Worm (Caenorhabditis elegans) whole organism, L1 larva: ENCODE results near the gene ZK84.1.
A peak's percentile ranks its signal among the peaks of the same experiment; 100 is the strongest.
"Not testable (repeated sequence)": the region's sequence is repeated elsewhere in the genome, so short reads cannot be mapped to it uniquely, and the experiment has no call there.

ENCODE experiments used
- C34B4.2 ChIP-seq: sonication (generic microtip); optimal IDR thresholded peaks from 2 replicates; lab custom pipeline; 2017; ENCODE audit warnings: mild to moderate bottlenecking, missing genetic modification characterization, missing compliant biosample characterization
- Y116A8C.19 ChIP-seq: sonication (generic microtip); optimal IDR thresholded peaks from 2 replicates; lab custom pipeline; 2016; ENCODE audit warnings: missing compliant biosample characterization, missing genetic modification characterization, borderline replicate concordance
- blmp-1 ChIP-seq: fragments of 150-350 bp; optimal IDR thresholded peaks from 2 replicates; lab custom pipeline; 2014; ENCODE audit warnings: missing biosample characterization, missing genetic modification characterization
- ceh-63 ChIP-seq: fragments of 200-800 bp; sonication (Bioruptor generic); optimal IDR thresholded peaks from 2 replicates; lab custom pipeline; 2018; ENCODE audit warnings: mild to moderate bottlenecking, missing genetic modification characterization, missing compliant biosample characterization
- ceh-8 ChIP-seq: fragments of 200-800 bp; sonication (Bioruptor generic); optimal IDR thresholded peaks from 2 replicates; lab custom pipeline; 2018; ENCODE audit warnings: mild to moderate bottlenecking, missing genetic modification characterization, moderate library complexity, missing compliant biosample characterization
- efl-3 ChIP-seq: fragments of 200-800 bp; sonication (Bioruptor generic); optimal IDR thresholded peaks from 2 replicates; lab custom pipeline; 2018; ENCODE audit warnings: mild to moderate bottlenecking, missing genetic modification characterization, missing compliant biosample characterization
- egl-13 ChIP-seq: sonication (generic microtip); optimal IDR thresholded peaks from 2 replicates; lab custom pipeline; 2016; ENCODE audit warnings: missing genotype, missing genetic modification reagents, missing genetic modification characterization, missing compliant biosample characterization
- elt-2 ChIP-seq: sonication (generic microtip); optimal IDR thresholded peaks from 2 replicates; lab custom pipeline; 2016; ENCODE audit warnings: missing genetic modification characterization, mild to moderate bottlenecking, inconsistent platforms, missing compliant biosample characterization, missing genetic modification reagents
- fkh-8 ChIP-seq: sonication (generic microtip); optimal IDR thresholded peaks from 2 replicates; lab custom pipeline; 2016; ENCODE audit warnings: mild to moderate bottlenecking, missing genetic modification characterization, missing compliant biosample characterization
- hlh-17 ChIP-seq: fragments of 200-800 bp; sonication (Bioruptor generic); optimal IDR thresholded peaks from 2 replicates; lab custom pipeline; 2018; ENCODE audit warnings: missing genetic modification characterization, mild to moderate bottlenecking, missing compliant biosample characterization, moderate library complexity, borderline replicate concordance
- jun-1 ChIP-seq: fragments of 150-350 bp; optimal IDR thresholded peaks from 2 replicates; lab custom pipeline; 2014; ENCODE audit warnings: missing biosample characterization, missing genetic modification reagents, missing genetic modification characterization
- lin-15B ChIP-seq: fragments of 150-350 bp; sonication (generic microtip); optimal IDR thresholded peaks from 3 replicates; lab custom pipeline; 2014; ENCODE audit warnings: missing biosample characterization, missing genetic modification characterization
- lin-35 ChIP-seq, 2 experiments: fragments of 150-350 bp; optimal IDR thresholded peaks; 2 replicates each; lab custom pipeline; 2014; ENCODE audit warnings: missing biosample characterization in 2 of 2, missing genetic modification characterization in 2 of 2, missing genetic modification reagents in 2 of 2
- lin-39 ChIP-seq: fragments of 150-350 bp; optimal IDR thresholded peaks from 2 replicates; lab custom pipeline; 2014; ENCODE audit warnings: missing biosample characterization, missing genetic modification reagents, missing genetic modification characterization
- mab-9 ChIP-seq: fragments of 200-800 bp; sonication (Bioruptor generic); IDR thresholded peaks from 2 replicates; pipeline ENCODE4 v1.3.6; 2022; ENCODE audit warnings: missing genetic modification reagents, missing genetic modification characterization, missing compliant biosample characterization
- mdl-1 ChIP-seq, 2 experiments: fragments of 150-350 bp; optimal IDR thresholded peaks; 2 replicates each; lab custom pipeline; 2014 to 2017; ENCODE audit warnings: missing biosample characterization in 2 of 2, missing genetic modification characterization in 2 of 2, inconsistent platforms in 1 of 2
- mep-1 ChIP-seq: fragments of 150-350 bp; optimal IDR thresholded peaks from 2 replicates; lab custom pipeline; 2014; ENCODE audit warnings: missing biosample characterization, missing genetic modification characterization
- nhr-11 ChIP-seq: fragments of 150-350 bp; optimal IDR thresholded peaks from 2 replicates; lab custom pipeline; 2014; ENCODE audit warnings: missing biosample characterization, missing genetic modification characterization
- nhr-12 ChIP-seq: sonication (generic microtip); optimal IDR thresholded peaks from 2 replicates; lab custom pipeline; 2017; ENCODE audit warnings: missing biosample characterization, missing genetic modification characterization
- nhr-19 ChIP-seq: fragments of 200-800 bp; sonication (Bioruptor generic); conservative IDR thresholded peaks from 2 replicates; pipeline ENCODE4 v1.3.6; 2022; ENCODE audit warnings: missing genetic modification characterization, missing compliant biosample characterization
- nhr-71 ChIP-seq: sonication (generic microtip); optimal IDR thresholded peaks from 2 replicates; lab custom pipeline; 2016; ENCODE audit warnings: mild to moderate bottlenecking, missing genetic modification characterization, moderate library complexity, missing compliant biosample characterization
- nhr-76 ChIP-seq: sonication (generic microtip); optimal IDR thresholded peaks from 2 replicates; lab custom pipeline; 2017; ENCODE audit warnings: missing biosample characterization, missing genetic modification characterization
- nhr-77 ChIP-seq: fragments of 150-350 bp; optimal IDR thresholded peaks from 2 replicates; lab custom pipeline; 2014; ENCODE audit warnings: missing biosample characterization, missing genetic modification characterization
- skn-1 ChIP-seq: fragments of 150-350 bp; optimal IDR thresholded peaks from 2 replicates; lab custom pipeline; 2014; ENCODE audit warnings: missing biosample characterization, missing genetic modification characterization
- snpc-4 ChIP-seq: fragments of 150-350 bp; optimal IDR thresholded peaks from 2 replicates; lab custom pipeline; 2014; ENCODE audit warnings: missing biosample characterization, missing genetic modification characterization
- sox-4 ChIP-seq: sonication (generic microtip); optimal IDR thresholded peaks from 2 replicates; lab custom pipeline; 2016; ENCODE audit warnings: missing genetic modification characterization, missing compliant biosample characterization
- sptf-1 ChIP-seq: fragments of 150-350 bp; optimal IDR thresholded peaks from 2 replicates; lab custom pipeline; 2014; ENCODE audit warnings: missing biosample characterization, missing genetic modification characterization
- sup-37 ChIP-seq: fragments of 200-800 bp; sonication (Bioruptor generic); optimal IDR thresholded peaks from 2 replicates; lab custom pipeline; 2018; ENCODE audit warnings: mild to moderate bottlenecking, missing genetic modification characterization, missing compliant biosample characterization
- unc-30 ChIP-seq: sonication (generic microtip); optimal IDR thresholded peaks from 2 replicates; lab custom pipeline; 2017; ENCODE audit warnings: missing biosample characterization, missing genetic modification characterization
- unc-62 ChIP-seq: fragments of 150-350 bp; optimal IDR thresholded peaks from 2 replicates; lab custom pipeline; 2014; ENCODE audit warnings: missing biosample characterization, missing genetic modification reagents, missing genetic modification characterization
- unc-86 ChIP-seq: sonication (generic microtip); optimal IDR thresholded peaks from 2 replicates; lab custom pipeline; 2016; ENCODE audit warnings: missing genetic modification characterization, missing compliant biosample characterization
- unc-98 ChIP-seq: fragments of 200-800 bp; sonication (Bioruptor generic); IDR thresholded peaks from 2 replicates; pipeline ENCODE4 v1.3.6; 2022; ENCODE audit warnings: missing genetic modification characterization, missing compliant biosample characterization
- xbp-1 ChIP-seq: sonication (generic microtip); optimal IDR thresholded peaks from 2 replicates; lab custom pipeline; 2016; ENCODE audit warnings: missing genetic modification characterization, missing compliant biosample characterization
- ztf-4 ChIP-seq: fragments of 150-350 bp; optimal IDR thresholded peaks from 2 replicates; lab custom pipeline; 2014; ENCODE audit warnings: missing biosample characterization, missing genetic modification characterization

ZK84.1 gene

ce11 chrII:5996066-5996465 lies 24.4 kb upstream of the ZK84.1 start, which contains the start of gene ins-4:
Gene ins-4, plus strand, starts transcription at chrII:5996366.
- TF ChIP-seq unc-86 (tag; lab: Kevin White, UChicago): no peak
- no peak for TF ChIP-seq lin-15B (tag; lab: Kevin White, UChicago)
- TF ChIP-seq C34B4.2 (tag; lab: Kevin White, UChicago): no peak
- TF ChIP-seq sup-37 (GFP tag; lab: Kevin White, UChicago): no peak
- TF ChIP-seq ztf-4 (tag; lab: Kevin White, UChicago): no peak
- TF ChIP-seq, all 84 proteins: peak for 0

ce11 chrII:5997257-5997656 lies 23.2 kb upstream of the ZK84.1 start, which contains the start of gene ins-5:
Gene ins-5, plus strand, starts transcription at chrII:5997557.
- TF ChIP-seq C34B4.2 (tag; lab: Kevin White, UChicago) (no peak), fkh-8 (no peak), Y116A8C.19 (tag; lab: Kevin White, UChicago) (no peak), ceh-8 (GFP tag; lab: Kevin White, UChicago) (no peak), blmp-1 (no peak), nhr-71 (tag; lab: Kevin White, UChicago) (no peak), unc-86 (tag; lab: Kevin White, UChicago) (no peak), lin-35 (GFP tag; optimal IDR thresholded peaks at IDR 0.05; lab: Kevin White, UChicago) (no peak), mep-1 (tag; lab: Kevin White, UChicago) (no peak), unc-30 (tag; lab: Kevin White, UChicago) (no peak), egl-13 (no peak), sup-37 (GFP tag; lab: Kevin White, UChicago) (no peak), ceh-63 (GFP tag; lab: Kevin White, UChicago) (no peak), jun-1 (tag; lab: Kevin White, UChicago) (no peak), nhr-76 (tag; lab: Kevin White, UChicago) (no peak)
- TF ChIP-seq, all 84 proteins: peak for 0

- TF ChIP-seq nhr-12 (tag; lab: Kevin White, UChicago) (no peak), efl-3 (no peak), nhr-11 (tag; lab: Kevin White, UChicago) (no peak), lin-15B (tag; lab: Kevin White, UChicago) (no peak), skn-1 (tag; lab: Kevin White, UChicago) (no peak), nhr-19 (no peak), mep-1 (tag; lab: Kevin White, UChicago) (no peak), sup-37 (GFP tag; lab: Kevin White, UChicago) (no peak), ceh-8 (GFP tag; lab: Kevin White, UChicago) (no peak), snpc-4 (tag; lab: Kevin White, UChicago) (no peak), fkh-8 (no peak), elt-2 (tag; lab: Kevin White, UChicago) (no peak), xbp-1 (tag; lab: Kevin White, UChicago) (no peak), unc-98 (GFP tag; lab: Robert Waterston, UW) (no peak), sptf-1 (tag; lab: Kevin White, UChicago) (no peak), ztf-4 (tag; lab: Kevin White, UChicago) (no peak), nhr-77 (tag; lab: Kevin White, UChicago) (no peak)
Measured at ce11 chrII:6000136-6000535, 20.3 kb upstream of the ZK84.1 start, which contains the start of gene ins-6. Gene ins-6, plus strand, starts transcription at chrII:6000436.

- TF ChIP-seq mab-9 (GFP tag; lab: Robert Waterston, UW) (no peak), mep-1 (tag; lab: Kevin White, UChicago) (no peak), nhr-71 (tag; lab: Kevin White, UChicago) (peak; percentile 50), unc-62 (GFP tag; lab: Kevin White, UChicago) (no peak), hlh-17 (GFP tag; lab: Kevin White, UChicago) (no peak), ztf-4 (tag; lab: Kevin White, UChicago) (no peak), nhr-77 (tag; lab: Kevin White, UChicago) (no peak), sox-4 (no peak)
Measured at ce11 chrII:6001004-6001403, 19.4 kb upstream of the ZK84.1 start.

ce11 chrII:6008887-6009286 lies 11.6 kb upstream of the ZK84.1 start, which contains the start of gene ZK84.4:
Gene ZK84.4, minus strand, starts transcription at chrII:6008987.
- not testable (repeated sequence) for TF ChIP-seq xbp-1 (tag; lab: Kevin White, UChicago); lin-39 (tag; lab: Kevin White, UChicago); mdl-1 (tag; optimal IDR thresholded peaks at IDR 0.05; lab: Kevin White, UChicago)
- TF ChIP-seq, all 84 proteins: peak for 0; not testable (repeated sequence) for 84
